Fruit fly (Drosophila melanogaster) whole organism, prepupa: ENCODE results near the gene Dip-B.

ENCODE experiments used
- CG10631 ChIP-seq: fragments of 200-800 bp; sonication (Bioruptor generic); optimal IDR thresholded peaks from 2 replicates; lab custom pipeline; 2016; ENCODE audit warnings: missing biosample characterization, missing genetic modification characterization
- CG10669 ChIP-seq: fragments of 200-800 bp; sonication (Bioruptor generic); optimal IDR thresholded peaks from 3 replicates; lab custom pipeline; 2018; ENCODE audit warnings: missing biosample characterization, mild to moderate bottlenecking, missing genetic modification characterization, moderate library complexity
- CG11294 ChIP-seq: fragments of 200-800 bp; sonication (Bioruptor generic); IDR thresholded peaks from 2 replicates; pipeline ENCODE4 v1.3.6; 2022; ENCODE audit warnings: missing biosample characterization, missing genetic modification characterization
- CG15336 ChIP-seq: fragments of 200-800 bp; sonication (Bioruptor generic); IDR thresholded peaks from 2 replicates; pipeline ENCODE4 v1.3.6; 2022; ENCODE audit warnings: missing biosample characterization, missing genetic modification characterization
- CG16779 ChIP-seq: fragments of 200-800 bp; sonication (Bioruptor generic); optimal IDR thresholded peaks from 3 replicates; lab custom pipeline; 2017; ENCODE audit warnings: missing biosample characterization, mild to moderate bottlenecking, missing genetic modification characterization
- CG3032 ChIP-seq: fragments of 200-800 bp; optimal IDR thresholded peaks from 2 replicates; lab custom pipeline; 2019; ENCODE audit warnings: missing biosample characterization, mild to moderate bottlenecking, missing genetic modification characterization, moderate library complexity
- CG32006 ChIP-seq: fragments of 200-800 bp; sonication (Bioruptor generic); optimal IDR thresholded peaks from 3 replicates; lab custom pipeline; 2017; ENCODE audit warnings: missing biosample characterization, mild to moderate bottlenecking, missing genetic modification characterization
- CG34406 ChIP-seq: fragments of 200-800 bp; sonication (Bioruptor generic); optimal IDR thresholded peaks from 3 replicates; lab custom pipeline; 2016; ENCODE audit warnings: missing biosample characterization, missing genetic modification characterization
- CG3919 ChIP-seq: fragments of 200-800 bp; sonication (Bioruptor generic); optimal IDR thresholded peaks from 3 replicates; lab custom pipeline; 2016; ENCODE audit warnings: missing biosample characterization, missing genetic modification characterization
- CG4318 ChIP-seq: fragments of 200-800 bp; sonication (Bioruptor generic); optimal IDR thresholded peaks from 3 replicates; lab custom pipeline; 2017; ENCODE audit warnings: missing biosample characterization, mild to moderate bottlenecking, missing genetic modification characterization
- CG6276 ChIP-seq: fragments of 200-800 bp; sonication (Bioruptor generic); optimal IDR thresholded peaks from 2 replicates; lab custom pipeline; 2017; ENCODE audit warnings: missing biosample characterization, mild to moderate bottlenecking, missing genetic modification characterization
- CG6792 ChIP-seq: fragments of 200-800 bp; sonication (Bioruptor generic); optimal IDR thresholded peaks from 3 replicates; lab custom pipeline; 2016; ENCODE audit warnings: missing biosample characterization, missing genetic modification characterization
- CG6808 ChIP-seq: fragments of 200-800 bp; sonication (Bioruptor generic); optimal IDR thresholded peaks from 3 replicates; lab custom pipeline; 2017; ENCODE audit warnings: missing biosample characterization, missing genetic modification characterization, mild to moderate bottlenecking, moderate library complexity, missing genetic modification reagents
- CG6854 ChIP-seq: fragments of 200-800 bp; sonication (Bioruptor generic); optimal IDR thresholded peaks from 2 replicates; lab custom pipeline; 2017; ENCODE audit warnings: missing biosample characterization, mild to moderate bottlenecking, missing genetic modification characterization
- CG7368 ChIP-seq: fragments of 200-800 bp; sonication (Bioruptor generic); optimal IDR thresholded peaks from 3 replicates; lab custom pipeline; 2016; ENCODE audit warnings: missing biosample characterization, missing genetic modification characterization
- CG8119 ChIP-seq: fragments of 200-800 bp; sonication (Bioruptor generic); IDR thresholded peaks from 3 replicates; pipeline ENCODE4 v1.3.6; 2022; ENCODE audit warnings: missing biosample characterization, missing genetic modification characterization
- CG8319 ChIP-seq: fragments of 200-800 bp; sonication (Bioruptor generic); optimal IDR thresholded peaks from 3 replicates; lab custom pipeline; 2016; ENCODE audit warnings: missing biosample characterization, missing genetic modification characterization
- CG8632 ChIP-seq: fragments of 200-800 bp; sonication (Bioruptor generic); optimal IDR thresholded peaks from 3 replicates; lab custom pipeline; 2016; ENCODE audit warnings: missing biosample characterization, missing genetic modification characterization
- CG9139 ChIP-seq: fragments of 200-800 bp; sonication (Bioruptor generic); optimal IDR thresholded peaks from 3 replicates; lab custom pipeline; 2017; ENCODE audit warnings: missing biosample characterization, mild to moderate bottlenecking, missing genetic modification characterization
- Eip75B ChIP-seq: fragments of 200-800 bp; sonication (Bioruptor generic); optimal IDR thresholded peaks from 3 replicates; lab custom pipeline; 2016; ENCODE audit warnings: missing biosample characterization, missing genetic modification characterization
- Eip78C ChIP-seq: fragments of 200-800 bp; sonication (Bioruptor generic); peaks from one replicate; lab custom pipeline; 2016; ENCODE audit warnings: missing biosample characterization, missing genetic modification characterization
- Eip93F ChIP-seq: fragments of 200-800 bp; sonication (Bioruptor generic); optimal IDR thresholded peaks from 2 replicates; lab custom pipeline; 2016; ENCODE audit warnings: missing biosample characterization, mild to moderate bottlenecking, missing genetic modification characterization
- Ets21C ChIP-seq: fragments of 200-800 bp; sonication (Bioruptor generic); optimal IDR thresholded peaks from 3 replicates; lab custom pipeline; 2016; ENCODE audit warnings: missing biosample characterization, missing genetic modification characterization
- Ets96B ChIP-seq: fragments of 200-800 bp; optimal IDR thresholded peaks from 2 replicates; lab custom pipeline; 2019; ENCODE audit warnings: missing biosample characterization, mild to moderate bottlenecking, missing genetic modification characterization, moderate library complexity
- Gug ChIP-seq: fragments of 200-800 bp; sonication (Bioruptor generic); IDR thresholded peaks from 2 replicates; pipeline ENCODE4 v1.3.6; 2022; ENCODE audit warnings: missing biosample characterization, missing genetic modification characterization
- Hr39 ChIP-seq: fragments of 200-800 bp; sonication (Bioruptor generic); optimal IDR thresholded peaks from 2 replicates; lab custom pipeline; 2016; ENCODE audit warnings: missing biosample characterization, missing genetic modification characterization
- Hr4 ChIP-seq: fragments of 200-800 bp; sonication (Bioruptor generic); optimal IDR thresholded peaks from 3 replicates; lab custom pipeline; 2016; ENCODE audit warnings: missing biosample characterization, missing genetic modification characterization
- Lpt ChIP-seq: fragments of 200-800 bp; sonication (Bioruptor generic); optimal IDR thresholded peaks from 3 replicates; lab custom pipeline; 2016; ENCODE audit warnings: missing biosample characterization, missing genetic modification characterization
- OdsH ChIP-seq: fragments of 200-800 bp; sonication (Bioruptor generic); optimal IDR thresholded peaks from 3 replicates; lab custom pipeline; 2016; ENCODE audit warnings: missing biosample characterization, missing genetic modification characterization
- Smox ChIP-seq: fragments of 200-800 bp; sonication (Bioruptor generic); optimal IDR thresholded peaks from 3 replicates; lab custom pipeline; 2016; ENCODE audit warnings: missing biosample characterization, missing genetic modification characterization
- Sox102F ChIP-seq: fragments of 200-800 bp; sonication (Bioruptor generic); optimal IDR thresholded peaks from 2 replicates; lab custom pipeline; 2016; ENCODE audit warnings: missing biosample characterization, mild to moderate bottlenecking, missing genetic modification characterization
- Sox14 ChIP-seq: fragments of 200-800 bp; sonication (Bioruptor generic); optimal IDR thresholded peaks from 3 replicates; lab custom pipeline; 2016; ENCODE audit warnings: missing biosample characterization, missing genetic modification characterization
- achi ChIP-seq: fragments of 200-800 bp; sonication (Bioruptor generic); optimal IDR thresholded peaks from 3 replicates; lab custom pipeline; 2016; ENCODE audit warnings: missing biosample characterization, missing genetic modification characterization
- acj6 ChIP-seq: fragments of 200-800 bp; sonication (Bioruptor generic); optimal IDR thresholded peaks from 3 replicates; lab custom pipeline; 2016; ENCODE audit warnings: missing biosample characterization, missing genetic modification characterization
- cyc ChIP-seq: fragments of 200-800 bp; sonication (Bioruptor generic); optimal IDR thresholded peaks from 3 replicates; lab custom pipeline; 2016; ENCODE audit warnings: missing biosample characterization, missing genetic modification characterization
- dac ChIP-seq: fragments of 200-800 bp; sonication (Bioruptor generic); optimal IDR thresholded peaks from 2 replicates; lab custom pipeline; 2017; ENCODE audit warnings: missing biosample characterization, mild to moderate bottlenecking, missing genetic modification characterization
- dsx ChIP-seq: fragments of 200-800 bp; optimal IDR thresholded peaks from 3 replicates; lab custom pipeline; 2019; ENCODE audit warnings: missing biosample characterization, mild to moderate bottlenecking, missing genetic modification characterization, moderate library complexity; ENCODE audit not compliant: poor library complexity, severe bottlenecking
- eg ChIP-seq: fragments of 200-800 bp; sonication (Bioruptor generic); IDR thresholded peaks from 3 replicates; pipeline ENCODE4 v1.3.6; 2022; ENCODE audit warnings: missing biosample characterization, missing genetic modification characterization
- esn ChIP-seq: fragments of 200-800 bp; sonication (Bioruptor generic); optimal IDR thresholded peaks from 2 replicates; lab custom pipeline; 2016; ENCODE audit warnings: missing biosample characterization, mild to moderate bottlenecking, missing genetic modification characterization, moderate library complexity
- fd59A ChIP-seq: fragments of 200-800 bp; sonication (Bioruptor generic); optimal IDR thresholded peaks from 2 replicates; lab custom pipeline; 2017; ENCODE audit warnings: missing biosample characterization, mild to moderate bottlenecking, missing genetic modification characterization, missing genetic modification reagents
- fd85E ChIP-seq: fragments of 200-800 bp; sonication (Bioruptor generic); optimal IDR thresholded peaks from 3 replicates; lab custom pipeline; 2016; ENCODE audit warnings: missing biosample characterization, missing genetic modification characterization
- fkh ChIP-seq: fragments of 200-800 bp; sonication (Bioruptor generic); optimal IDR thresholded peaks from 3 replicates; lab custom pipeline; 2017; ENCODE audit warnings: missing biosample characterization, mild to moderate bottlenecking, missing genetic modification characterization, moderate library complexity
- net ChIP-seq: fragments of 200-800 bp; sonication (Bioruptor generic); optimal IDR thresholded peaks from 3 replicates; lab custom pipeline; 2016; ENCODE audit warnings: missing biosample characterization, missing genetic modification characterization
- pdm3 ChIP-seq: fragments of 200-800 bp; sonication (Bioruptor generic); optimal IDR thresholded peaks from 3 replicates; lab custom pipeline; 2016; ENCODE audit warnings: missing biosample characterization, missing genetic modification characterization
- salr ChIP-seq, 2 experiments: fragments of 200-800 bp; sonication (Bioruptor generic); optimal IDR thresholded peaks; 3 replicates each; lab custom pipeline; 2016 to 2018; ENCODE audit warnings: missing biosample characterization in 2 of 2, missing genetic modification characterization in 2 of 2, mild to moderate bottlenecking in 1 of 2
- spab ChIP-seq: fragments of 200-800 bp; sonication (Bioruptor generic); optimal IDR thresholded peaks from 2 replicates; lab custom pipeline; 2017; ENCODE audit warnings: missing biosample characterization, mild to moderate bottlenecking, missing genetic modification characterization, missing genetic modification reagents
- ss ChIP-seq, 2 experiments: fragments of 200-800 bp; sonication (Bioruptor generic); optimal IDR thresholded peaks; 2 replicates in 1 of 2; 3 replicates in 1 of 2; lab custom pipeline; 2017 to 2018; ENCODE audit warnings: mild to moderate bottlenecking in 2 of 2, missing biosample characterization in 2 of 2, missing genetic modification characterization in 2 of 2, moderate library complexity in 1 of 2
- svp ChIP-seq: fragments of 200-800 bp; sonication (Bioruptor generic); peaks from one replicate; lab custom pipeline; 2016; ENCODE audit warnings: missing biosample characterization, missing genetic modification characterization

The Dip-B gene

DNA sequence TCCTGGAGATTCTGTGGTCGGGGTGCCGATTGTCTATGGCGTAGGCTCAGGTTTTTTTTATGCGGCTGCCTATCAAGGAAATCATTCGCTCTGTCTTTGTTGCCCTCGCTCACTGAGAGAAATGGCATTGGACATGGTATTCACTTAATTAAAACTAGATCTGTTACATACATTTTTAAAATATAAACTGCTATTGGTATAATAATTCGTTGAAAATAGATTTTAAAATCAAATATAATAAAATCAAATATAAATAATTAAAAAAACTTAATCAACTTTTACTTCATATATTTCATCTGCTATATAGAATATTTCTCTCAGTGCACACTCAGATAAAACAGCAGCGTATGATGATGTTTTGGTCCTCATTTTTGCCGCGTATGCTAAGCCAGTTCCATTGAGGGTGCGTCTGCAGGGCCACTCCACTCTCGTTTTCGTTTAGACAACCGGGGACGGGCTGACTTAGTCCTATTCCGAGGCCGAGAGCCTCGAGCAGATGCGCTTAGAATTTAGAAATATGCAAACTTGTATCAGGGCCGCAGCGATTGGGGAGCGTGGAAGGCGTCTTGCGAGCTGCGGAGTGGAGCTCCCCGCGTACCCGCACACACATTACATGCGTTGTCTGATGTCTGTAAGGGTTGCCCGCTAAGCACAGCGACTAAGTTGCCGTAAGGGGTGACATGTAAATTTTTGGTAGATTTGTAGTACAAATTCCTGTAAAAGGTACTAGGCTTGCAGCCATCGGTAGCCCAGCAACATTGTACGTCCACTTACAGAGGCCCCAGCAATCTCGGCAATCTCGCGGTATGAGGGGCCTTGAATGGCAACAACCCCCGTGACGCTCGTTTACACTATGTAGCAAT, 17.7 kb downstream of the Dip-B start (continued):
- TF ChIP-seq CG10669, result peak; percentile 5
- peak; percentile 35 for TF ChIP-seq Ets96B (tag; lab: Kevin White, UChicago)
- no peak for TF ChIP-seq Sox102F (GFP tag; lab: Kevin White, UChicago)
- no peak for TF ChIP-seq CG11294
- TF ChIP-seq eg (GFP tag; lab: Robert Waterston, UW), result 0 out of 3 replicates have a peak, but pooled peaks have one; percentile 11

dm6 chr3R:13800430-13800848, 18.4 kb downstream of the Dip-B start:
- TF ChIP-seq Smox (GFP tag; lab: Kevin White, UChicago) (peak; percentile 62), svp (GFP tag; lab: Kevin White, UChicago) (peak; percentile 88), CG3919 (GFP tag; lab: Kevin White, UChicago) (peak; percentile 80), CG6854 (peak; percentile 8), CG6808 (GFP tag; lab: Kevin White, UChicago) (peak; percentile 78), dsx (GFP tag; lab: Kevin White, UChicago) (no peak), Ets96B (tag; lab: Kevin White, UChicago) (peak; percentile 46), eg (GFP tag; lab: Robert Waterston, UW) (peak; percentile 91), Sox14 (peak; percentile 40), pdm3 (peak; percentile 55), fkh (GFP tag; lab: Kevin White, UChicago) (peak; percentile 62), CG15336 (GFP tag; lab: Robert Waterston, UW) (peak; percentile 91), CG7368 (GFP tag; lab: Kevin White, UChicago) (peak; percentile 53), Eip75B (GFP tag; lab: Kevin White, UChicago) (peak; percentile 69), achi (peak; percentile 84), fd85E (GFP tag; lab: Kevin White, UChicago) (no peak), CG6276 (peak; percentile 53), CG3032 (tag; lab: Kevin White, UChicago) (peak; percentile 51), CG8319 (GFP tag; lab: Kevin White, UChicago) (peak; percentile 30), CG6792 (GFP tag; lab: Kevin White, UChicago) (peak; percentile 68), Hr4 (peak; percentile 67), net (GFP tag; lab: Kevin White, UChicago) (peak; percentile 70), CG9139 (GFP tag; lab: Kevin White, UChicago) (peak; percentile 65), ss (GFP tag; optimal IDR thresholded peaks at IDR 0.05; lab: Kevin White, UChicago) (peak; percentile 50 to 85), Sox102F (GFP tag; lab: Kevin White, UChicago) (peak; percentile 60), CG16779 (peak; percentile 46), esn (GFP tag; lab: Kevin White, UChicago) (peak; percentile 75), Lpt (GFP tag; lab: Kevin White, UChicago) (peak; percentile 51), Hr39 (peak; percentile 10), spab (peak; percentile 70), CG10631 (peak; percentile 75), CG8119 (GFP tag; lab: Robert Waterston, UW) (peak; percentile 88), salr (GFP tag; optimal IDR thresholded peaks at IDR 0.05; lab: Kevin White, UChicago) (no peak), Eip93F (GFP tag; lab: Kevin White, UChicago) (no peak), Ets21C (peak; percentile 10), fd59A (GFP tag; lab: Kevin White, UChicago) (peak; percentile 43), acj6 (GFP tag; lab: Kevin White, UChicago) (peak; percentile 71), Gug (GFP tag; lab: Robert Waterston, UW) (peak; percentile 84), Eip78C (GFP tag; lab: Kevin White, UChicago) (peak; percentile 93), CG32006 (GFP tag; lab: Kevin White, UChicago) (peak; percentile 81), dac (GFP tag; lab: Kevin White, UChicago) (peak; percentile 36), OdsH (GFP tag; lab: Kevin White, UChicago) (peak; percentile 72), cyc (peak; percentile 50), CG4318 (peak; percentile 61), CG8632 (GFP tag; lab: Kevin White, UChicago) (peak; percentile 76), CG34406 (peak; percentile 75)
